Worm (Caenorhabditis elegans) whole organism, L2 larva: ENCODE measurements around the gene cdd-1.

Source experiments
- dmd-4 ChIP-seq: sonication (generic microtip); optimal IDR thresholded peaks from 2 replicates; lab custom pipeline; 2017; ENCODE audit warnings: missing biosample characterization, missing genetic modification characterization
- snpc-4 ChIP-seq: fragments of 150-350 bp; optimal IDR thresholded peaks from 2 replicates; lab custom pipeline; 2014; ENCODE audit warnings: missing biosample characterization, missing genetic modification characterization
- unc-62 ChIP-seq: fragments of 150-350 bp; optimal IDR thresholded peaks from 2 replicates; lab custom pipeline; 2014; ENCODE audit warnings: missing biosample characterization, missing genetic modification reagents, missing genetic modification characterization
- zag-1 ChIP-seq: fragments of 150-350 bp; optimal IDR thresholded peaks from 2 replicates; lab custom pipeline; 2014; ENCODE audit warnings: missing biosample characterization, missing genetic modification characterization

- TF ChIP-seq zag-1 (tag; lab: Kevin White, UChicago) = no peak
- TF ChIP-seq dmd-4 = no peak
- TF ChIP-seq snpc-4 (tag; lab: Kevin White, UChicago) = no peak
- TF ChIP-seq unc-62 (GFP tag; lab: Kevin White, UChicago) = no peak
These were observed 35.2 kb upstream of the cdd-1 start, which contains the start of gene kqt-2 for ce11 chrX:8246126-8246525.
